Worm (Caenorhabditis elegans): ENCODE data around the gene T28F3.11.

ce11 chrIV:17311842-17312241, 20.4 kb upstream of the T28F3.11 start, which contains the start of gene snf-9:
- TF ChIP-seq aly-2 (tag; optimal IDR thresholded peaks at IDR 0.05) (no peak), snpc-4 (tag; optimal IDR thresholded peaks at IDR 0.05) (no peak), lin-13 (GFP tag; optimal IDR thresholded peaks at IDR 0.05) (no peak), skn-1 (tag; optimal IDR thresholded peaks at IDR 0.05) (no peak), nhr-11 (tag; optimal IDR thresholded peaks at IDR 0.05) (no peak), mdl-1 (tag; optimal IDR thresholded peaks at IDR 0.05) (no peak), lsy-2 (tag; optimal IDR thresholded peaks at IDR 0.05) (no peak), fos-1 (tag; optimal IDR thresholded peaks at IDR 0.05) (no peak)

Measured in whole organism, L2 larva.